Fruit fly (Drosophila melanogaster) whole organism, pupa: ENCODE data around the gene CG6937.
A peak's percentile ranks its signal among the peaks of the same experiment; 100 is the strongest.

ENCODE experiments used
- CG10348 ChIP-seq: fragments of 200-800 bp; sonication (Bioruptor generic); IDR thresholded peaks from 2 replicates; pipeline ENCODE4 v1.3.6; 2022; ENCODE audit warnings: missing biosample characterization, missing genetic modification characterization
- CG12605 ChIP-seq: fragments of 200-800 bp; sonication (Bioruptor generic); IDR thresholded peaks from 2 replicates; pipeline ENCODE4 v1.3.6; 2022; ENCODE audit warnings: missing biosample characterization, missing genetic modification characterization
- CG13204 ChIP-seq: fragments of 200-800 bp; sonication (Bioruptor generic); optimal IDR thresholded peaks from 2 replicates; lab custom pipeline; 2018; ENCODE audit warnings: missing biosample characterization, mild to moderate bottlenecking, missing genetic modification characterization, moderate library complexity
- CG14655 ChIP-seq: fragments of 200-800 bp; sonication (Bioruptor generic); optimal IDR thresholded peaks from 3 replicates; lab custom pipeline; 2017; ENCODE audit warnings: mild to moderate bottlenecking, missing biosample characterization, missing genetic modification reagents, missing genetic modification characterization
- CG15710 ChIP-seq: fragments of 200-800 bp; sonication (Bioruptor generic); optimal IDR thresholded peaks from 2 replicates; lab custom pipeline; 2018; ENCODE audit warnings: missing biosample characterization, mild to moderate bottlenecking, missing genetic modification characterization, moderate library complexity
- CG17806 ChIP-seq: fragments of 200-800 bp; sonication (Bioruptor generic); optimal IDR thresholded peaks from 2 replicates; lab custom pipeline; 2018; ENCODE audit warnings: missing biosample characterization, mild to moderate bottlenecking, missing genetic modification characterization, moderate library complexity
- CG32121 ChIP-seq: fragments of 200-800 bp; sonication (Bioruptor generic); IDR thresholded peaks from 2 replicates; pipeline ENCODE4 v1.3.6; 2022; ENCODE audit warnings: missing biosample characterization, missing genetic modification characterization
- CG34367 ChIP-seq: fragments of 200-800 bp; sonication (Bioruptor generic); optimal IDR thresholded peaks from 2 replicates; lab custom pipeline; 2018; ENCODE audit warnings: missing biosample characterization, mild to moderate bottlenecking, missing genetic modification characterization
- CG4496 ChIP-seq: fragments of 200-800 bp; sonication (Bioruptor generic); IDR thresholded peaks from 3 replicates; pipeline ENCODE4 v1.3.6; 2022; ENCODE audit warnings: missing biosample characterization, missing genetic modification characterization
- CG8159 ChIP-seq: fragments of 200-800 bp; sonication (Bioruptor generic); optimal IDR thresholded peaks from 3 replicates; lab custom pipeline; 2018; ENCODE audit warnings: missing biosample characterization, mild to moderate bottlenecking, missing genetic modification characterization, moderate library complexity
- CG8301 ChIP-seq: fragments of 200-800 bp; sonication (Bioruptor generic); optimal IDR thresholded peaks from 2 replicates; lab custom pipeline; 2018; ENCODE audit warnings: missing biosample characterization, mild to moderate bottlenecking, missing genetic modification characterization
- CG9948 ChIP-seq: fragments of 200-800 bp; sonication (Bioruptor generic); optimal IDR thresholded peaks from 2 replicates; lab custom pipeline; 2018; ENCODE audit warnings: missing biosample characterization, mild to moderate bottlenecking, missing genetic modification characterization, moderate library complexity
- D1 ChIP-seq: fragments of 200-800 bp; sonication (Bioruptor generic); optimal IDR thresholded peaks from 2 replicates; lab custom pipeline; 2018; ENCODE audit warnings: missing biosample characterization, mild to moderate bottlenecking, missing genetic modification characterization, moderate library complexity
- EcR ChIP-seq: fragments of 200-800 bp; sonication (Bioruptor generic); optimal IDR thresholded peaks from 3 replicates; lab custom pipeline; 2019; ENCODE audit warnings: missing biosample characterization, missing genetic modification characterization, mild to moderate bottlenecking, moderate library complexity, missing genetic modification reagents
- Ets98B ChIP-seq: fragments of 200-800 bp; sonication (Bioruptor generic); IDR thresholded peaks from 2 replicates; pipeline ENCODE4 v1.3.6; 2022; ENCODE audit warnings: missing biosample characterization, missing genetic modification characterization
- Pif1A ChIP-seq: fragments of 200-800 bp; sonication (Bioruptor generic); optimal IDR thresholded peaks from 3 replicates; lab custom pipeline; 2016; ENCODE audit warnings: missing biosample characterization, missing genetic modification characterization
- Pif1B ChIP-seq: fragments of 200-800 bp; sonication (Bioruptor generic); optimal IDR thresholded peaks from 3 replicates; lab custom pipeline; 2016; ENCODE audit warnings: missing biosample characterization, missing genetic modification characterization
- Snoo ChIP-seq: fragments of 200-800 bp; sonication (Bioruptor generic); optimal IDR thresholded peaks from 3 replicates; lab custom pipeline; 2017; ENCODE audit warnings: missing biosample characterization, mild to moderate bottlenecking, missing genetic modification characterization, inconsistent platforms
- fd96Ca ChIP-seq: fragments of 200-800 bp; sonication (Bioruptor generic); IDR thresholded peaks from 3 replicates; pipeline ENCODE4 v1.3.6; 2022; ENCODE audit warnings: missing biosample characterization, missing genetic modification characterization
- gl ChIP-seq: fragments of 200-800 bp; sonication (Bioruptor generic); optimal IDR thresholded peaks from 2 replicates; lab custom pipeline; 2018; ENCODE audit warnings: missing biosample characterization, mild to moderate bottlenecking, missing genetic modification characterization
- rn ChIP-seq: fragments of 200-800 bp; sonication (Bioruptor generic); IDR thresholded peaks from 2 replicates; pipeline ENCODE4 v1.3.6; 2022; ENCODE audit warnings: missing biosample characterization, missing genetic modification characterization

The CG6937 gene

dm6 chr3R:22626334-22626688, 41.7 kb downstream of the CG6937 start:
- TF ChIP-seq CG4496 (GFP tag; lab: Robert Waterston, UW) (peak; percentile 5; the same call in 1 of the 3 replicates), EcR (no peak)

- peak; percentile 90 for TF ChIP-seq fd96Ca (GFP tag; lab: Robert Waterston, UW)
- TF ChIP-seq EcR = peak; percentile 97
- peak; percentile 81 for TF ChIP-seq Pif1B (GFP tag; lab: Kevin White, UChicago)
- peak; percentile 79 for TF ChIP-seq CG8159 (tag; lab: Kevin White, UChicago)
- peak; percentile 85 for TF ChIP-seq Pif1A
- TF ChIP-seq CG17806 = peak; percentile 74
- TF ChIP-seq CG15710 (tag; lab: Kevin White, UChicago) = peak; percentile 80
- peak; percentile 87 for TF ChIP-seq CG32121 (GFP tag; lab: Robert Waterston, UW)
- peak; percentile 76 for TF ChIP-seq CG9948 (tag; lab: Kevin White, UChicago)
- peak; percentile 92 for TF ChIP-seq CG34367 (tag; lab: Kevin White, UChicago)
- TF ChIP-seq rn (GFP tag; lab: Robert Waterston, UW) = peak; percentile 64; the same call in 1 of the 2 replicates
- TF ChIP-seq CG10348 (GFP tag; lab: Robert Waterston, UW) = no peak
- TF ChIP-seq CG13204 (GFP tag; lab: Kevin White, UChicago) = peak; percentile 93
- peak; percentile 93 for TF ChIP-seq Ets98B (GFP tag; lab: Robert Waterston, UW)
- peak; percentile 99 for TF ChIP-seq gl (tag; lab: Kevin White, UChicago)
- TF ChIP-seq CG8301 (tag; lab: Kevin White, UChicago) = peak; percentile 86
- peak; percentile 94 for TF ChIP-seq CG4496 (GFP tag; lab: Robert Waterston, UW)
- TF ChIP-seq Snoo (tag; lab: Kevin White, UChicago) = peak; percentile 33
- peak; percentile 66 for TF ChIP-seq D1 (tag; lab: Kevin White, UChicago)
- TF ChIP-seq CG12605 (GFP tag; lab: Robert Waterston, UW) = peak; percentile 98
- TF ChIP-seq CG14655 (GFP tag; lab: Kevin White, UChicago) = peak; percentile 89
- TF ChIP-seq, all 21 proteins: peak for 20
Observed at dm6 chr3R:22626842-22627392, 42.3 kb downstream of the CG6937 start.

dm6 chr3R:22627936-22628513, 43.5 kb downstream of the CG6937 start:
- TF ChIP-seq Snoo (tag; lab: Kevin White, UChicago) (peak; percentile 72), CG14655 (GFP tag; lab: Kevin White, UChicago) (no peak), Ets98B (GFP tag; lab: Robert Waterston, UW) (no peak), CG32121 (GFP tag; lab: Robert Waterston, UW) (no peak), CG12605 (GFP tag; lab: Robert Waterston, UW) (no peak), rn (GFP tag; lab: Robert Waterston, UW) (no peak), Pif1A (peak; percentile 27), CG13204 (GFP tag; lab: Kevin White, UChicago) (no peak), fd96Ca (GFP tag; lab: Robert Waterston, UW) (no peak), gl (tag; lab: Kevin White, UChicago) (no peak), CG10348 (GFP tag; lab: Robert Waterston, UW) (no peak), CG15710 (tag; lab: Kevin White, UChicago) (peak; percentile 39), D1 (tag; lab: Kevin White, UChicago) (no peak), CG17806 (no peak), CG9948 (tag; lab: Kevin White, UChicago) (no peak), CG34367 (tag; lab: Kevin White, UChicago) (no peak), CG4496 (GFP tag; lab: Robert Waterston, UW) (peak; percentile 13; the same call in 1 of the 3 replicates), CG8159 (tag; lab: Kevin White, UChicago) (peak; percentile 7), Pif1B (GFP tag; lab: Kevin White, UChicago) (no peak), CG8301 (tag; lab: Kevin White, UChicago) (no peak)
- TF ChIP-seq, all 21 proteins: peak for 5

dm6 chr3R:22629174-22629573, 44.6 kb downstream of the CG6937 start:
- TF ChIP-seq CG9948 (tag; lab: Kevin White, UChicago) = no peak
- no peak for TF ChIP-seq CG4496 (GFP tag; lab: Robert Waterston, UW)
- TF ChIP-seq Ets98B (GFP tag; lab: Robert Waterston, UW) = no peak
- no peak for TF ChIP-seq CG8159 (tag; lab: Kevin White, UChicago)
- TF ChIP-seq D1 (tag; lab: Kevin White, UChicago) = no peak
- no peak for TF ChIP-seq EcR

- TF ChIP-seq Pif1A = no peak
- no peak for TF ChIP-seq CG15710 (tag; lab: Kevin White, UChicago)
- TF ChIP-seq gl (tag; lab: Kevin White, UChicago) = no peak
- no peak for TF ChIP-seq Snoo (tag; lab: Kevin White, UChicago)
- TF ChIP-seq CG34367 (tag; lab: Kevin White, UChicago) = no peak
- no peak for TF ChIP-seq D1 (tag; lab: Kevin White, UChicago)
- TF ChIP-seq rn (GFP tag; lab: Robert Waterston, UW) = no peak
- TF ChIP-seq fd96Ca (GFP tag; lab: Robert Waterston, UW) = no peak
- TF ChIP-seq Pif1B (GFP tag; lab: Kevin White, UChicago) = no peak
- TF ChIP-seq CG4496 (GFP tag; lab: Robert Waterston, UW) = no peak
Observed at dm6 chr3R:22631156-22631555, 46.6 kb downstream of the CG6937 start.

- no peak for TF ChIP-seq CG14655 (GFP tag; lab: Kevin White, UChicago)
Observed at dm6 chr3R:22632181-22632580, 47.6 kb downstream of the CG6937 start.
